Worm (Caenorhabditis elegans) whole organism, young adult: ENCODE data around the gene mrg-1.

Experiments used
- B0019.2 ChIP-seq: fragments of 200-800 bp; sonication (Bioruptor generic); conservative IDR thresholded peaks from 2 replicates; pipeline ENCODE4 v1.3.6; 2022; ENCODE audit warnings: missing genetic modification reagents, missing genetic modification characterization, missing compliant biosample characterization
- B0035.1 ChIP-seq: sonication (generic microtip); optimal IDR thresholded peaks from 2 replicates; lab custom pipeline; 2016; ENCODE audit warnings: missing genetic modification characterization, mild to moderate bottlenecking, missing compliant biosample characterization, missing genotype, missing genetic modification reagents
- C06A6.2 ChIP-seq: fragments of 200-800 bp; sonication (Bioruptor generic); conservative IDR thresholded peaks from 2 replicates; pipeline ENCODE4 v1.3.6; 2022; ENCODE audit warnings: missing genetic modification characterization, missing compliant biosample characterization
- C17E4.6 ChIP-seq: fragments of 200-800 bp; sonication (Bioruptor generic); IDR thresholded peaks from 2 replicates; pipeline ENCODE4 v1.3.6; 2022; ENCODE audit warnings: missing genetic modification reagents, missing genetic modification characterization, missing compliant biosample characterization
- F10E7.11 ChIP-seq: sonication (generic microtip); optimal IDR thresholded peaks from 2 replicates; lab custom pipeline; 2017; ENCODE audit warnings: mild to moderate bottlenecking, missing genetic modification characterization, moderate library complexity, missing compliant biosample characterization
- F22D6.2 ChIP-seq: sonication (generic microtip); optimal IDR thresholded peaks from 2 replicates; lab custom pipeline; 2016; ENCODE audit warnings: mild to moderate bottlenecking, missing genetic modification characterization, missing compliant biosample characterization
- F37B4.10 ChIP-seq: fragments of 200-800 bp; sonication (Bioruptor generic); IDR thresholded peaks from 2 replicates; pipeline ENCODE4 v1.3.6; 2022; ENCODE audit warnings: missing genetic modification characterization, missing compliant biosample characterization
- F52B5.7 ChIP-seq: sonication (generic microtip); optimal IDR thresholded peaks from 2 replicates; lab custom pipeline; 2016; ENCODE audit warnings: mild to moderate bottlenecking, missing genetic modification characterization, missing compliant biosample characterization
- F55B11.4 ChIP-seq: sonication (generic microtip); optimal IDR thresholded peaks from 2 replicates; lab custom pipeline; 2016; ENCODE audit warnings: missing compliant biosample characterization, missing genetic modification characterization, borderline replicate concordance; ENCODE audit not compliant: insufficient read depth
- Y56A3A.18 ChIP-seq: fragments of 200-800 bp; sonication (Bioruptor generic); IDR thresholded peaks from 2 replicates; pipeline ENCODE4 v1.3.6; 2022; ENCODE audit warnings: missing genetic modification reagents, missing genetic modification characterization, missing compliant biosample characterization
- ZK185.1 ChIP-seq: sonication (generic microtip); optimal IDR thresholded peaks from 2 replicates; lab custom pipeline; 2016; ENCODE audit warnings: mild to moderate bottlenecking, missing genetic modification characterization, missing compliant biosample characterization; ENCODE audit not compliant: poor library complexity, severe bottlenecking
- aptf-2 ChIP-seq: fragments of 200-800 bp; sonication (Bioruptor generic); conservative IDR thresholded peaks from 2 replicates; pipeline ENCODE4 v1.3.6; 2022; ENCODE audit warnings: missing genetic modification reagents, missing genetic modification characterization, missing compliant biosample characterization
- attf-5 ChIP-seq: fragments of 200-800 bp; sonication (Bioruptor generic); optimal IDR thresholded peaks from 2 replicates; lab custom pipeline; 2018; ENCODE audit warnings: mild to moderate bottlenecking, missing genetic modification characterization, missing compliant biosample characterization
- bed-2 ChIP-seq: fragments of 200-800 bp; sonication (Bioruptor generic); IDR thresholded peaks from 2 replicates; pipeline ENCODE4 v1.3.6; 2022; ENCODE audit warnings: missing genetic modification reagents, missing genetic modification characterization, missing compliant biosample characterization
- cebp-1 ChIP-seq, 2 experiments: fragments of 200-800 bp in 1 of 2; sonication (Bioruptor generic) in 1 of 2; sonication (generic microtip) in 1 of 2; IDR thresholded peaks in 1 of 2; optimal IDR thresholded peaks in 1 of 2; 2 replicates each; pipeline versions ENCODE4 v1.3.6 to Lab custom; 2017 to 2022; ENCODE audit warnings: missing compliant biosample characterization in 2 of 2, missing genetic modification characterization in 2 of 2, mild to moderate bottlenecking in 1 of 2, missing genetic modification reagents in 1 of 2, moderate library complexity in 1 of 2
- ceh-27 ChIP-seq: fragments of 200-800 bp; sonication (Bioruptor generic); optimal IDR thresholded peaks from 2 replicates; lab custom pipeline; 2018; ENCODE audit warnings: mild to moderate bottlenecking, missing genetic modification characterization, moderate library complexity, missing compliant biosample characterization
- dox-1 ChIP-seq: fragments of 200-800 bp; sonication (Bioruptor generic); IDR thresholded peaks from 2 replicates; pipeline ENCODE4 v1.3.6; 2022; ENCODE audit warnings: missing genetic modification reagents, missing genetic modification characterization, missing compliant biosample characterization
- efl-1 ChIP-seq: fragments of 150-350 bp; optimal IDR thresholded peaks from 2 replicates; lab custom pipeline; 2014; ENCODE audit warnings: missing biosample characterization, missing genetic modification reagents, missing genetic modification characterization
- egl-44 ChIP-seq: fragments of 200-800 bp; sonication (Bioruptor generic); IDR thresholded peaks from 2 replicates; pipeline ENCODE4 v1.3.6; 2022; ENCODE audit warnings: missing genetic modification reagents, missing genetic modification characterization, missing compliant biosample characterization
- ekl-4 ChIP-seq: fragments of 200-800 bp; sonication (Bioruptor generic); IDR thresholded peaks from 2 replicates; pipeline ENCODE4 v1.3.6; 2022; ENCODE audit warnings: missing genetic modification reagents, missing genetic modification characterization, missing compliant biosample characterization
- him-1 ChIP-seq: sonication (generic microtip); optimal IDR thresholded peaks from 2 replicates; lab custom pipeline; 2016; ENCODE audit warnings: missing genotype, missing genetic modification reagents, missing genetic modification characterization, missing compliant biosample characterization
- lag-1 ChIP-seq: fragments of 200-800 bp; sonication (Bioruptor generic); IDR thresholded peaks from 2 replicates; pipeline ENCODE4 v1.3.6; 2022; ENCODE audit warnings: missing genetic modification reagents, missing genetic modification characterization, missing compliant biosample characterization
- let-526 ChIP-seq: fragments of 200-800 bp; sonication (Bioruptor generic); IDR thresholded peaks from 2 replicates; pipeline ENCODE4 v1.3.6; 2022; ENCODE audit warnings: missing genetic modification reagents, missing genetic modification characterization, missing compliant biosample characterization
- madf-10 ChIP-seq: sonication (generic microtip); optimal IDR thresholded peaks from 2 replicates; lab custom pipeline; 2016; ENCODE audit warnings: mild to moderate bottlenecking, missing genetic modification characterization, missing compliant biosample characterization
- madf-8 ChIP-seq: fragments of 200-800 bp; sonication (Bioruptor generic); conservative IDR thresholded peaks from 2 replicates; pipeline ENCODE4 v1.3.6; 2022; ENCODE audit warnings: missing genetic modification reagents, missing genetic modification characterization, missing compliant biosample characterization
- mcd-1 ChIP-seq: fragments of 200-800 bp; sonication (Bioruptor generic); IDR thresholded peaks from 2 replicates; pipeline ENCODE4 v1.3.6; 2022; ENCODE audit warnings: missing genetic modification reagents, missing genetic modification characterization, missing compliant biosample characterization
- mxl-1 ChIP-seq: sonication (generic microtip); optimal IDR thresholded peaks from 2 replicates; lab custom pipeline; 2016; ENCODE audit warnings: missing genetic modification characterization, missing compliant biosample characterization
- nfya-2 ChIP-seq: fragments of 200-800 bp; sonication (Bioruptor generic); IDR thresholded peaks from 2 replicates; pipeline ENCODE4 v1.3.6; 2022; ENCODE audit warnings: missing genetic modification reagents, missing genetic modification characterization, missing compliant biosample characterization
- nhr-179 ChIP-seq: sonication (generic microtip); optimal IDR thresholded peaks from 2 replicates; lab custom pipeline; 2016; ENCODE audit warnings: mild to moderate bottlenecking, missing genetic modification characterization, missing compliant biosample characterization
- nhr-90 ChIP-seq: sonication (generic microtip); optimal IDR thresholded peaks from 2 replicates; lab custom pipeline; 2016; ENCODE audit warnings: missing genotype, mild to moderate bottlenecking, missing genetic modification characterization, missing compliant biosample characterization
- pha-4 ChIP-seq: fragments of 150-350 bp; sonication (generic microtip); optimal IDR thresholded peaks from 2 replicates; lab custom pipeline; 2014; ENCODE audit warnings: missing biosample characterization, missing genetic modification reagents, missing genetic modification characterization
- sea-2 ChIP-seq: fragments of 200-800 bp; sonication (Bioruptor generic); IDR thresholded peaks from 2 replicates; pipeline ENCODE4 v1.3.6; 2022; ENCODE audit warnings: missing genetic modification characterization, missing compliant biosample characterization
- snpc-1.3 ChIP-seq: sonication (generic microtip); optimal IDR thresholded peaks from 2 replicates; lab custom pipeline; 2017; ENCODE audit warnings: missing genetic modification characterization, mild to moderate bottlenecking, missing compliant biosample characterization, antibody characterized with exemption, moderate library complexity, missing genotype, missing genetic modification reagents; ENCODE audit not compliant: insufficient read depth
- somi-1 ChIP-seq: fragments of 200-800 bp; sonication (Bioruptor generic); optimal IDR thresholded peaks from 2 replicates; lab custom pipeline; 2018; ENCODE audit warnings: mild to moderate bottlenecking, missing genetic modification characterization, missing compliant biosample characterization
- tbx-9 ChIP-seq: sonication (generic microtip); optimal IDR thresholded peaks from 2 replicates; lab custom pipeline; 2016; ENCODE audit warnings: borderline replicate concordance, missing genetic modification characterization, inconsistent platforms, missing compliant biosample characterization
- zfh-2 ChIP-seq: fragments of 200-800 bp; sonication (Bioruptor generic); conservative IDR thresholded peaks from 2 replicates; pipeline ENCODE4 v1.3.6; 2022; ENCODE audit warnings: missing genetic modification reagents, missing genetic modification characterization, missing compliant biosample characterization
- ztf-25 ChIP-seq: fragments of 200-800 bp; sonication (Bioruptor generic); IDR thresholded peaks from 2 replicates; pipeline ENCODE4 v1.3.6; 2022; ENCODE audit warnings: missing genetic modification reagents, missing genetic modification characterization, missing compliant biosample characterization
- ztf-28 ChIP-seq: fragments of 200-800 bp; sonication (Bioruptor generic); IDR thresholded peaks from 2 replicates; pipeline ENCODE4 v1.3.6; 2022; ENCODE audit warnings: missing genetic modification reagents, missing genetic modification characterization, missing compliant biosample characterization

The mrg-1 gene

ce11 chrIII:12918575-12918974 is 44.1 kb upstream of the mrg-1 start, which contains the start of gene Y37D8A.16:
Gene Y37D8A.16, minus strand, starts transcription at chrIII:12918675.
- TF ChIP-seq B0035.1 (no peak), C06A6.2 (GFP tag; lab: Robert Waterston, UW) (no peak), sea-2 (GFP tag; lab: Robert Waterston, UW) (no peak), efl-1 (GFP tag; lab: Kevin White, UChicago) (no peak), F37B4.10 (no peak), aptf-2 (no peak), let-526 (GFP tag; lab: Robert Waterston, UW) (no peak), nhr-90 (tag; lab: Kevin White, UChicago) (no peak), snpc-1.3 (tag; lab: Kevin White, UChicago) (no peak), ceh-27 (GFP tag; lab: Kevin White, UChicago) (no peak), somi-1 (no peak), ZK185.1 (tag; lab: Kevin White, UChicago) (no peak), F22D6.2 (no peak), mcd-1 (GFP tag; lab: Robert Waterston, UW) (no peak), ztf-25 (GFP tag; lab: Robert Waterston, UW) (no peak), F52B5.7 (tag; lab: Kevin White, UChicago) (no peak)

- TF ChIP-seq cebp-1 (GFP tag; IDR thresholded peaks at IDR 0.05; lab: Robert Waterston, UW) (no peak), cebp-1 (tag; optimal IDR thresholded peaks at IDR 0.05; lab: Kevin White, UChicago) (no peak), attf-5 (GFP tag; lab: Kevin White, UChicago) (no peak), mxl-1 (tag; lab: Kevin White, UChicago) (no peak), C17E4.6 (GFP tag; lab: Robert Waterston, UW) (no peak), ekl-4 (no peak), nhr-179 (no peak), Y56A3A.18 (GFP tag; lab: Robert Waterston, UW) (no peak), sea-2 (GFP tag; lab: Robert Waterston, UW) (no peak), ztf-28 (GFP tag; lab: Robert Waterston, UW) (no peak), F55B11.4 (no peak)
Observed at ce11 chrIII:12917852-12918251, 43.4 kb upstream of the mrg-1 start.

- TF ChIP-seq somi-1: no peak
- no peak for TF ChIP-seq zfh-2 (GFP tag; lab: Robert Waterston, UW)
- TF ChIP-seq madf-8: no peak
- TF ChIP-seq egl-44 (GFP tag; lab: Robert Waterston, UW): no peak
- TF ChIP-seq bed-2 (GFP tag; lab: Robert Waterston, UW): no peak
- TF ChIP-seq him-1 (tag; lab: Kevin White, UChicago): no peak
- TF ChIP-seq nfya-2 (GFP tag; lab: Robert Waterston, UW): no peak
- TF ChIP-seq B0019.2 (GFP tag; lab: Robert Waterston, UW): no peak
- no peak for TF ChIP-seq dox-1
- TF ChIP-seq tbx-9 (tag; lab: Kevin White, UChicago): no peak
- no peak for TF ChIP-seq C17E4.6 (GFP tag; lab: Robert Waterston, UW)
- no peak for TF ChIP-seq madf-10 (tag; lab: Kevin White, UChicago)
- no peak for TF ChIP-seq F10E7.11 (tag; lab: Kevin White, UChicago)
- TF ChIP-seq lag-1 (GFP tag; lab: Robert Waterston, UW): no peak
- TF ChIP-seq pha-4 (tag; lab: Kevin White, UChicago): no peak
Observed at ce11 chrIII:12916459-12916858, 42.0 kb upstream of the mrg-1 start.
